Worm (Caenorhabditis elegans) whole organism, L4 larva: Measurements from ENCODE around the gene ell-1.

Experiments used
- F10B5.3 ChIP-seq: sonication (generic microtip); optimal IDR thresholded peaks from 2 replicates; lab custom pipeline; 2016; ENCODE audit warnings: mild to moderate bottlenecking, missing genetic modification characterization, missing compliant biosample characterization
- F26F4.8 ChIP-seq: fragments of 200-800 bp; sonication (Bioruptor generic); conservative IDR thresholded peaks from 2 replicates; pipeline ENCODE4 v1.3.6; 2022; ENCODE audit warnings: missing genetic modification characterization, missing compliant biosample characterization
- F37D6.2 ChIP-seq: sonication (generic microtip); optimal IDR thresholded peaks from 2 replicates; lab custom pipeline; 2016; ENCODE audit warnings: mild to moderate bottlenecking, missing genetic modification characterization, missing compliant biosample characterization
- F44E2.7 ChIP-seq: fragments of 200-800 bp; sonication (Bioruptor generic); IDR thresholded peaks from 2 replicates; pipeline ENCODE4 v2.1.2; 2022; ENCODE audit warnings: missing genetic modification characterization, missing compliant biosample characterization
- R02D3.7 ChIP-seq: fragments of 150-350 bp; sonication (generic microtip); optimal IDR thresholded peaks from 3 replicates; lab custom pipeline; 2014; ENCODE audit warnings: missing biosample characterization, missing genetic modification characterization
- T20F7.1 ChIP-seq: fragments of 200-800 bp; sonication (Bioruptor generic); optimal IDR thresholded peaks from 2 replicates; lab custom pipeline; 2018; ENCODE audit warnings: mild to moderate bottlenecking, missing genetic modification characterization, missing compliant biosample characterization
- Y75B8A.6 ChIP-seq: fragments of 200-800 bp; sonication (Bioruptor generic); IDR thresholded peaks from 2 replicates; pipeline ENCODE4 v1.3.6; 2022; ENCODE audit warnings: missing genetic modification reagents, missing genetic modification characterization, missing compliant biosample characterization
- ZK337.2 ChIP-seq: fragments of 200-800 bp; sonication (Bioruptor generic); IDR thresholded peaks from 2 replicates; pipeline ENCODE4 v1.3.6; 2022; ENCODE audit warnings: missing genetic modification reagents, missing genetic modification characterization, missing compliant biosample characterization
- aly-2 ChIP-seq: sonication (generic microtip); optimal IDR thresholded peaks from 2 replicates; lab custom pipeline; 2018; ENCODE audit warnings: missing biosample characterization, missing genetic modification characterization
- arid-1 ChIP-seq: fragments of 200-800 bp; sonication (Bioruptor generic); conservative IDR thresholded peaks from 2 replicates; pipeline ENCODE4 v1.3.6; 2022; ENCODE audit warnings: missing genetic modification reagents, missing genetic modification characterization, missing compliant biosample characterization
- ceh-20 ChIP-seq: fragments of 200-800 bp; sonication (Bioruptor generic); IDR thresholded peaks from 2 replicates; pipeline ENCODE4 v1.3.6; 2022; ENCODE audit warnings: missing genetic modification reagents, missing genetic modification characterization, missing compliant biosample characterization
- ceh-44 ChIP-seq: fragments of 200-800 bp; sonication (Bioruptor generic); IDR thresholded peaks from 2 replicates; pipeline ENCODE4 v1.3.6; 2022; ENCODE audit warnings: missing genetic modification reagents, missing genetic modification characterization, missing compliant biosample characterization
- cey-2 ChIP-seq: sonication (generic microtip); optimal IDR thresholded peaks from 3 replicates; lab custom pipeline; 2017; ENCODE audit warnings: missing genetic modification characterization, mild to moderate bottlenecking, missing compliant biosample characterization, antibody characterized with exemption, borderline replicate concordance; ENCODE audit not compliant: insufficient read depth
- ctbp-1 ChIP-seq: fragments of 200-800 bp; sonication (Bioruptor generic); IDR thresholded peaks from 2 replicates; pipeline ENCODE4 v1.3.6; 2022; ENCODE audit warnings: missing genetic modification reagents, missing genetic modification characterization, missing compliant biosample characterization
- daf-16 ChIP-seq, 3 experiments: sonication (generic microtip); optimal IDR thresholded peaks; 2 replicates each; lab custom pipeline; 2016 to 2017; ENCODE audit warnings: missing genetic modification characterization in 3 of 3, missing genetic modification reagents in 3 of 3, mild to moderate bottlenecking in 2 of 3, missing compliant biosample characterization in 2 of 3, missing biosample characterization in 1 of 3, moderate library complexity in 1 of 3
- daf-19 ChIP-seq: fragments of 200-800 bp; sonication (Bioruptor generic); conservative IDR thresholded peaks from 2 replicates; pipeline ENCODE4 v1.3.6; 2022; ENCODE audit warnings: missing genetic modification characterization, missing compliant biosample characterization
- dmd-6 ChIP-seq: fragments of 200-800 bp; sonication (Bioruptor generic); IDR thresholded peaks from 2 replicates; pipeline ENCODE4 v1.3.6; 2022; ENCODE audit warnings: missing genetic modification reagents, missing genetic modification characterization, missing compliant biosample characterization
- dmd-8 ChIP-seq: fragments of 200-800 bp; sonication (Bioruptor generic); IDR thresholded peaks from 2 replicates; pipeline ENCODE4 v1.3.6; 2022; ENCODE audit warnings: missing genetic modification characterization, missing compliant biosample characterization
- dve-1 ChIP-seq: sonication (generic microtip); optimal IDR thresholded peaks from 2 replicates; lab custom pipeline; 2017; ENCODE audit warnings: antibody characterized with exemption, mild to moderate bottlenecking, missing genetic modification characterization, missing compliant biosample characterization; ENCODE audit not compliant: insufficient read depth
- egl-27 ChIP-seq: sonication (generic microtip); optimal IDR thresholded peaks from 3 replicates; lab custom pipeline; 2017; ENCODE audit warnings: missing biosample characterization, missing genetic modification reagents, missing genetic modification characterization
- gei-8 ChIP-seq: fragments of 200-800 bp; sonication (Bioruptor generic); optimal IDR thresholded peaks from 2 replicates; lab custom pipeline; 2018; ENCODE audit warnings: mild to moderate bottlenecking, missing genetic modification characterization, missing compliant biosample characterization
- hif-1 ChIP-seq, 2 experiments: sonication (generic microtip); optimal IDR thresholded peaks; 2 replicates each; lab custom pipeline; 2016 to 2017; ENCODE audit warnings: missing compliant biosample characterization in 2 of 2, missing genetic modification characterization in 2 of 2, missing genetic modification reagents in 2 of 2, missing genotype in 2 of 2, mild to moderate bottlenecking in 1 of 2
- hlh-30 ChIP-seq: sonication (generic microtip); optimal IDR thresholded peaks from 2 replicates; lab custom pipeline; 2017; ENCODE audit warnings: antibody characterized with exemption, mild to moderate bottlenecking, missing genetic modification characterization, missing compliant biosample characterization; ENCODE audit not compliant: insufficient read depth
- hmg-1.1 ChIP-seq: fragments of 200-800 bp; sonication (Bioruptor generic); IDR thresholded peaks from 2 replicates; pipeline ENCODE4 v1.3.6; 2022; ENCODE audit warnings: missing genetic modification reagents, missing genetic modification characterization, missing compliant biosample characterization
- jun-1 ChIP-seq: fragments of 150-350 bp; optimal IDR thresholded peaks from 2 replicates; lab custom pipeline; 2014; ENCODE audit warnings: missing biosample characterization, missing genetic modification reagents, missing genetic modification characterization
- lin-15B ChIP-seq: fragments of 150-350 bp; sonication (generic microtip); optimal IDR thresholded peaks from 3 replicates; lab custom pipeline; 2014; ENCODE audit warnings: missing biosample characterization, missing genetic modification characterization
- lin-29 ChIP-seq: fragments of 200-800 bp; sonication (Bioruptor generic); IDR thresholded peaks from 2 replicates; pipeline ENCODE4 v1.3.6; 2022; ENCODE audit warnings: missing genetic modification reagents, missing genetic modification characterization, missing compliant biosample characterization
- lin-39 ChIP-seq: fragments of 150-350 bp; optimal IDR thresholded peaks from 2 replicates; lab custom pipeline; 2014; ENCODE audit warnings: missing biosample characterization, missing genetic modification reagents, missing genetic modification characterization
- lir-3 ChIP-seq: sonication (generic microtip); optimal IDR thresholded peaks from 2 replicates; lab custom pipeline; 2016; ENCODE audit warnings: mild to moderate bottlenecking, missing genetic modification characterization, missing compliant biosample characterization
- mdt-29 ChIP-seq: fragments of 200-800 bp; sonication (Bioruptor generic); IDR thresholded peaks from 2 replicates; pipeline ENCODE4 v1.3.6; 2022; ENCODE audit warnings: missing genetic modification reagents, missing genetic modification characterization, missing compliant biosample characterization
- mep-1 ChIP-seq: fragments of 150-350 bp; sonication (generic microtip); optimal IDR thresholded peaks from 3 replicates; lab custom pipeline; 2014; ENCODE audit warnings: missing biosample characterization, missing genetic modification characterization
- mes-2 ChIP-seq: sonication (generic microtip); optimal IDR thresholded peaks from 2 replicates; lab custom pipeline; 2016; ENCODE audit warnings: missing genotype, mild to moderate bottlenecking, missing genetic modification characterization, missing compliant biosample characterization; ENCODE audit not compliant: poor library complexity, severe bottlenecking
- mxl-3 ChIP-seq: fragments of 200-800 bp; sonication (Bioruptor generic); optimal IDR thresholded peaks from 2 replicates; lab custom pipeline; 2018; ENCODE audit warnings: mild to moderate bottlenecking, missing genetic modification characterization, missing compliant biosample characterization
- nhr-10 ChIP-seq: fragments of 150-350 bp; optimal IDR thresholded peaks from 2 replicates; lab custom pipeline; 2014; ENCODE audit warnings: missing biosample characterization, missing genetic modification characterization
- nhr-237 ChIP-seq: sonication (generic microtip); optimal IDR thresholded peaks from 2 replicates; lab custom pipeline; 2017; ENCODE audit warnings: missing biosample characterization, missing genetic modification characterization
- nhr-25 ChIP-seq: sonication (generic microtip); optimal IDR thresholded peaks from 2 replicates; lab custom pipeline; 2017; ENCODE audit warnings: missing genetic modification characterization, mild to moderate bottlenecking, missing compliant biosample characterization, antibody characterized with exemption, moderate library complexity, borderline replicate concordance; ENCODE audit not compliant: insufficient read depth
- nhr-42 ChIP-seq: fragments of 200-800 bp; sonication (Bioruptor generic); IDR thresholded peaks from 2 replicates; pipeline ENCODE4 v1.3.6; 2022; ENCODE audit warnings: missing genetic modification characterization, missing compliant biosample characterization
- nhr-48 ChIP-seq: sonication (generic microtip); optimal IDR thresholded peaks from 2 replicates; lab custom pipeline; 2016; ENCODE audit warnings: mild to moderate bottlenecking, missing genetic modification characterization, missing compliant biosample characterization
- nhr-76 ChIP-seq: fragments of 150-350 bp; optimal IDR thresholded peaks from 2 replicates; lab custom pipeline; 2014; ENCODE audit warnings: missing biosample characterization, missing genetic modification characterization
- nhr-77 ChIP-seq: fragments of 150-350 bp; optimal IDR thresholded peaks from 2 replicates; lab custom pipeline; 2014; ENCODE audit warnings: missing biosample characterization, missing genetic modification characterization
- php-3 ChIP-seq: fragments of 200-800 bp; sonication (Bioruptor generic); IDR thresholded peaks from 2 replicates; pipeline ENCODE4 v1.3.6; 2022; ENCODE audit warnings: missing genetic modification reagents, missing genetic modification characterization, missing compliant biosample characterization
- pqm-1 ChIP-seq: sonication (generic microtip); optimal IDR thresholded peaks from 2 replicates; lab custom pipeline; 2017; ENCODE audit warnings: missing biosample characterization, missing genetic modification characterization
- saeg-2 ChIP-seq: fragments of 200-800 bp; sonication (Bioruptor generic); IDR thresholded peaks from 2 replicates; pipeline ENCODE4 v1.3.6; 2022; ENCODE audit warnings: missing genetic modification reagents, missing genetic modification characterization, missing compliant biosample characterization
- set-16 ChIP-seq: fragments of 200-800 bp; sonication (Bioruptor generic); IDR thresholded peaks from 2 replicates; pipeline ENCODE4 v1.3.6; 2022; ENCODE audit warnings: missing genetic modification reagents, missing genetic modification characterization, missing compliant biosample characterization
- skn-1 ChIP-seq: fragments of 150-350 bp; optimal IDR thresholded peaks from 2 replicates; lab custom pipeline; 2014; ENCODE audit warnings: missing biosample characterization, missing genetic modification characterization
- snpc-4 ChIP-seq: fragments of 150-350 bp; optimal IDR thresholded peaks from 2 replicates; lab custom pipeline; 2014; ENCODE audit warnings: missing biosample characterization, missing genetic modification characterization
- unc-39 ChIP-seq: sonication (generic microtip); optimal IDR thresholded peaks from 2 replicates; lab custom pipeline; 2017; ENCODE audit warnings: missing biosample characterization, missing genetic modification characterization
- vab-7 ChIP-seq: fragments of 200-800 bp; sonication (Bioruptor generic); IDR thresholded peaks from 2 replicates; pipeline ENCODE4 v1.3.6; 2022; ENCODE audit warnings: missing genetic modification reagents, missing genetic modification characterization, missing compliant biosample characterization
- zag-1 ChIP-seq: fragments of 150-350 bp; optimal IDR thresholded peaks from 2 replicates; lab custom pipeline; 2014; ENCODE audit warnings: missing biosample characterization, missing genetic modification characterization
- zfp-2 ChIP-seq: sonication (generic microtip); optimal IDR thresholded peaks from 2 replicates; lab custom pipeline; 2016; ENCODE audit warnings: mild to moderate bottlenecking, missing genetic modification characterization, missing compliant biosample characterization
- zfp-3 ChIP-seq: fragments of 200-800 bp; sonication (Bioruptor generic); conservative IDR thresholded peaks from 2 replicates; pipeline ENCODE4 v1.3.6; 2022; ENCODE audit warnings: missing genetic modification reagents, missing genetic modification characterization, missing compliant biosample characterization

ell-1 gene

ce11 chrIV:4407055-4407461 lies 12.8 kb downstream of the ell-1 start (continued):
- TF ChIP-seq egl-27 (tag; lab: Kevin White, UChicago): no peak
- TF ChIP-seq dve-1 (tag; lab: Kevin White, UChicago): peak; percentile 76
- no peak for TF ChIP-seq zfp-3 (GFP tag; lab: Robert Waterston, UW)
- TF ChIP-seq F10B5.3: no peak
- TF ChIP-seq hlh-30 (tag; lab: Kevin White, UChicago): no peak
- no peak for TF ChIP-seq mes-2
- TF ChIP-seq mxl-3 (GFP tag; lab: Kevin White, UChicago): peak; percentile 18
- TF ChIP-seq zag-1 (tag; lab: Kevin White, UChicago): no peak
- TF ChIP-seq aly-2 (tag; lab: Kevin White, UChicago): no peak
- TF ChIP-seq nhr-42 (GFP tag; lab: Robert Waterston, UW): peak; percentile 39; the same call in 1 of the 2 replicates
- TF ChIP-seq daf-16 (GFP tag; optimal IDR thresholded peaks at IDR 0.05; lab: Kevin White, UChicago): no peak
- TF ChIP-seq daf-16 (tag; optimal IDR thresholded peaks at IDR 0.05; lab: Kevin White, UChicago): peak; percentile 92
- no peak for TF ChIP-seq mdt-29 (GFP tag; lab: Robert Waterston, UW)
- TF ChIP-seq saeg-2 (GFP tag; lab: Robert Waterston, UW): no peak
- no peak for TF ChIP-seq lir-3 (tag; lab: Kevin White, UChicago)
- no peak for TF ChIP-seq jun-1
- no peak for TF ChIP-seq php-3
- no peak for TF ChIP-seq T20F7.1
- no peak for TF ChIP-seq lin-15B
- TF ChIP-seq vab-7 (GFP tag; lab: Robert Waterston, UW): no peak
- TF ChIP-seq daf-19: no peak
- no peak for TF ChIP-seq cey-2 (tag; lab: Kevin White, UChicago)
- no peak for TF ChIP-seq ZK337.2 (GFP tag; lab: Robert Waterston, UW)
- no peak for TF ChIP-seq zfp-2 (tag; lab: Kevin White, UChicago)
- TF ChIP-seq arid-1: 0 out of 2 replicates have a peak, but pooled peaks have one; percentile 12
- no peak for TF ChIP-seq ceh-44 (GFP tag; lab: Robert Waterston, UW)
- no peak for TF ChIP-seq nhr-76 (tag; lab: Kevin White, UChicago)
- no peak for TF ChIP-seq unc-39 (tag; lab: Kevin White, UChicago)
- TF ChIP-seq lin-29: no peak
- TF ChIP-seq F26F4.8 (GFP tag; lab: Robert Waterston, UW): no peak
- peak; percentile 55 for TF ChIP-seq nhr-77 (tag; lab: Kevin White, UChicago)
- TF ChIP-seq lin-39 (tag; lab: Kevin White, UChicago): no peak
- TF ChIP-seq F37D6.2 (tag; lab: Kevin White, UChicago): no peak
- no peak for TF ChIP-seq ctbp-1 (GFP tag; lab: Robert Waterston, UW)
- TF ChIP-seq gei-8 (GFP tag; lab: Kevin White, UChicago): no peak
- TF ChIP-seq set-16 (GFP tag; lab: Robert Waterston, UW): peak; percentile 87
- no peak for TF ChIP-seq snpc-4 (tag; lab: Kevin White, UChicago)
- peak; percentile 68 for TF ChIP-seq dmd-6
- TF ChIP-seq mep-1 (tag; lab: Kevin White, UChicago): peak; percentile 63
- TF ChIP-seq pqm-1 (tag; lab: Kevin White, UChicago): peak; percentile 49
- no peak for TF ChIP-seq nhr-237 (tag; lab: Kevin White, UChicago)
- TF ChIP-seq R02D3.7 (tag; lab: Kevin White, UChicago): no peak
- TF ChIP-seq hmg-1.1 (GFP tag; lab: Robert Waterston, UW): no peak
- no peak for TF ChIP-seq F44E2.7 (GFP tag; lab: Robert Waterston, UW)
- no peak for TF ChIP-seq hif-1 (tag; optimal IDR thresholded peaks at IDR 0.05; lab: Kevin White, UChicago)
- TF ChIP-seq Y75B8A.6 (GFP tag; lab: Robert Waterston, UW): no peak
- TF ChIP-seq nhr-25: no peak
- TF ChIP-seq dmd-8 (GFP tag; lab: Robert Waterston, UW): no peak
- TF ChIP-seq ceh-20 (GFP tag; lab: Robert Waterston, UW): no peak
- peak; percentile 20 for TF ChIP-seq nhr-48 (tag; lab: Kevin White, UChicago)
- TF ChIP-seq nhr-10 (tag; lab: Kevin White, UChicago): peak; percentile 25
- TF ChIP-seq skn-1 (tag; lab: Kevin White, UChicago): no peak
